Worm (Caenorhabditis elegans) whole organism, young adult: ENCODE results near the gene Y43F8C.5.

Experiments
- C17E4.6 ChIP-seq: fragments of 200-800 bp; sonication (Bioruptor generic); IDR thresholded peaks from 2 replicates; pipeline ENCODE4 v1.3.6; 2022; ENCODE audit warnings: missing genetic modification reagents, missing genetic modification characterization, missing compliant biosample characterization
- D2030.7 ChIP-seq: fragments of 200-800 bp; sonication (Bioruptor generic); IDR thresholded peaks from 2 replicates; pipeline ENCODE4 v1.3.6; 2022; ENCODE audit warnings: missing genetic modification reagents, missing genetic modification characterization, missing compliant biosample characterization
- F23B12.7 ChIP-seq: sonication (generic microtip); optimal IDR thresholded peaks from 2 replicates; lab custom pipeline; 2017; ENCODE audit warnings: missing genetic modification characterization, mild to moderate bottlenecking, missing compliant biosample characterization, antibody characterized with exemption, moderate library complexity; ENCODE audit not compliant: insufficient read depth
- F33H1.4 ChIP-seq: fragments of 200-800 bp; sonication (Bioruptor generic); IDR thresholded peaks from 2 replicates; pipeline ENCODE4 v1.3.6; 2022; ENCODE audit warnings: missing genetic modification reagents, missing genetic modification characterization, missing compliant biosample characterization
- F37B4.10 ChIP-seq: fragments of 200-800 bp; sonication (Bioruptor generic); IDR thresholded peaks from 2 replicates; pipeline ENCODE4 v1.3.6; 2022; ENCODE audit warnings: missing genetic modification characterization, missing compliant biosample characterization
- F39B2.1 ChIP-seq: fragments of 200-800 bp; sonication (Bioruptor generic); IDR thresholded peaks from 2 replicates; pipeline ENCODE4 v1.3.6; 2022; ENCODE audit warnings: missing genetic modification reagents, missing genetic modification characterization, missing compliant biosample characterization
- F49E8.2 ChIP-seq: sonication (generic microtip); optimal IDR thresholded peaks from 3 replicates; lab custom pipeline; 2017; ENCODE audit warnings: missing genetic modification characterization, mild to moderate bottlenecking, missing compliant biosample characterization, antibody characterized with exemption, moderate library complexity; ENCODE audit not compliant: insufficient read depth
- F52B5.7 ChIP-seq: sonication (generic microtip); optimal IDR thresholded peaks from 2 replicates; lab custom pipeline; 2016; ENCODE audit warnings: mild to moderate bottlenecking, missing genetic modification characterization, missing compliant biosample characterization
- F55B11.4 ChIP-seq: sonication (generic microtip); optimal IDR thresholded peaks from 2 replicates; lab custom pipeline; 2016; ENCODE audit warnings: missing compliant biosample characterization, missing genetic modification characterization, borderline replicate concordance; ENCODE audit not compliant: insufficient read depth
- F57C9.4 ChIP-seq: sonication (generic microtip); optimal IDR thresholded peaks from 2 replicates; lab custom pipeline; 2017; ENCODE audit warnings: mild to moderate bottlenecking, missing genetic modification characterization, missing compliant biosample characterization
- Y53F4B.3 ChIP-seq: fragments of 200-800 bp; sonication (Bioruptor generic); IDR thresholded peaks from 2 replicates; pipeline ENCODE4 v1.3.6; 2022; ENCODE audit warnings: missing genetic modification reagents, missing genetic modification characterization, missing compliant biosample characterization
- Y53G8AR.9 ChIP-seq: fragments of 200-800 bp; sonication (Bioruptor generic); conservative IDR thresholded peaks from 2 replicates; pipeline ENCODE4 v1.3.6; 2022; ENCODE audit warnings: missing genetic modification reagents, missing genetic modification characterization, missing compliant biosample characterization
- Y56A3A.18 ChIP-seq: fragments of 200-800 bp; sonication (Bioruptor generic); IDR thresholded peaks from 2 replicates; pipeline ENCODE4 v1.3.6; 2022; ENCODE audit warnings: missing genetic modification reagents, missing genetic modification characterization, missing compliant biosample characterization
- Y79H2A.3 ChIP-seq: fragments of 200-800 bp; sonication (Bioruptor generic); conservative IDR thresholded peaks from 2 replicates; pipeline ENCODE4 v1.3.6; 2022; ENCODE audit warnings: missing genetic modification reagents, missing genetic modification characterization, missing compliant biosample characterization
- ZK185.1 ChIP-seq: sonication (generic microtip); optimal IDR thresholded peaks from 2 replicates; lab custom pipeline; 2016; ENCODE audit warnings: mild to moderate bottlenecking, missing genetic modification characterization, missing compliant biosample characterization; ENCODE audit not compliant: poor library complexity, severe bottlenecking
- aptf-2 ChIP-seq: fragments of 200-800 bp; sonication (Bioruptor generic); conservative IDR thresholded peaks from 2 replicates; pipeline ENCODE4 v1.3.6; 2022; ENCODE audit warnings: missing genetic modification reagents, missing genetic modification characterization, missing compliant biosample characterization
- athp-1 ChIP-seq: sonication (generic microtip); optimal IDR thresholded peaks from 2 replicates; lab custom pipeline; 2017; ENCODE audit warnings: mild to moderate bottlenecking, missing genetic modification characterization, missing compliant biosample characterization
- attf-3 ChIP-seq: fragments of 200-800 bp; sonication (Bioruptor generic); conservative IDR thresholded peaks from 2 replicates; pipeline ENCODE4 v1.3.6; 2022; ENCODE audit warnings: missing genetic modification reagents, missing genetic modification characterization, missing compliant biosample characterization
- attf-6 ChIP-seq: fragments of 200-800 bp; sonication (Bioruptor generic); IDR thresholded peaks from 2 replicates; pipeline ENCODE4 v1.3.6; 2022; ENCODE audit warnings: missing genetic modification reagents, missing genetic modification characterization, missing compliant biosample characterization
- bed-1 ChIP-seq: fragments of 200-800 bp; sonication (Bioruptor generic); IDR thresholded peaks from 2 replicates; pipeline ENCODE4 v1.3.6; 2022; ENCODE audit warnings: missing genetic modification reagents, missing genetic modification characterization, missing compliant biosample characterization
- ccch-3 ChIP-seq: fragments of 200-800 bp; sonication (Bioruptor generic); optimal IDR thresholded peaks from 2 replicates; lab custom pipeline; 2018; ENCODE audit warnings: mild to moderate bottlenecking, missing genetic modification characterization, missing compliant biosample characterization
- ceh-40 ChIP-seq: fragments of 200-800 bp; sonication (Bioruptor generic); IDR thresholded peaks from 2 replicates; pipeline ENCODE4 v1.3.6; 2022; ENCODE audit warnings: missing genetic modification characterization, missing compliant biosample characterization
- ceh-79 ChIP-seq: sonication (generic microtip); optimal IDR thresholded peaks from 2 replicates; lab custom pipeline; 2017; ENCODE audit warnings: mild to moderate bottlenecking, missing genetic modification characterization, missing compliant biosample characterization
- ceh-91 ChIP-seq: fragments of 200-800 bp; sonication (Bioruptor generic); IDR thresholded peaks from 2 replicates; pipeline ENCODE4 v1.3.6; 2022; ENCODE audit warnings: missing genetic modification reagents, missing genetic modification characterization, missing compliant biosample characterization
- efl-1 ChIP-seq: fragments of 150-350 bp; optimal IDR thresholded peaks from 2 replicates; lab custom pipeline; 2014; ENCODE audit warnings: missing biosample characterization, missing genetic modification reagents, missing genetic modification characterization
- ekl-4 ChIP-seq: fragments of 200-800 bp; sonication (Bioruptor generic); IDR thresholded peaks from 2 replicates; pipeline ENCODE4 v1.3.6; 2022; ENCODE audit warnings: missing genetic modification reagents, missing genetic modification characterization, missing compliant biosample characterization
- gei-17 ChIP-seq: fragments of 200-800 bp; sonication (Bioruptor generic); optimal IDR thresholded peaks from 2 replicates; lab custom pipeline; 2018; ENCODE audit warnings: mild to moderate bottlenecking, missing genetic modification characterization, missing compliant biosample characterization
- hlh-26 ChIP-seq: fragments of 200-800 bp; sonication (Bioruptor generic); conservative IDR thresholded peaks from 2 replicates; pipeline ENCODE4 v1.3.6; 2022; ENCODE audit warnings: missing genetic modification reagents, missing genetic modification characterization, missing compliant biosample characterization
- hmg-20 ChIP-seq: fragments of 200-800 bp; sonication (Bioruptor generic); IDR thresholded peaks from 2 replicates; pipeline ENCODE4 v1.3.6; 2022; ENCODE audit warnings: missing genetic modification reagents, missing genetic modification characterization, missing compliant biosample characterization
- lag-1 ChIP-seq: fragments of 200-800 bp; sonication (Bioruptor generic); IDR thresholded peaks from 2 replicates; pipeline ENCODE4 v1.3.6; 2022; ENCODE audit warnings: missing genetic modification reagents, missing genetic modification characterization, missing compliant biosample characterization
- lin-54 ChIP-seq: fragments of 200-800 bp; sonication (Bioruptor generic); optimal IDR thresholded peaks from 2 replicates; lab custom pipeline; 2018; ENCODE audit warnings: mild to moderate bottlenecking, missing genetic modification characterization, missing compliant biosample characterization
- mel-28 ChIP-seq: sonication (generic microtip); optimal IDR thresholded peaks from 2 replicates; lab custom pipeline; 2016; ENCODE audit warnings: borderline replicate concordance, mild to moderate bottlenecking, missing genetic modification characterization, missing compliant biosample characterization
- nfyb-1 ChIP-seq: fragments of 200-800 bp; sonication (Bioruptor generic); IDR thresholded peaks from 2 replicates; pipeline ENCODE4 v1.3.6; 2022; ENCODE audit warnings: missing genetic modification reagents, missing genetic modification characterization, missing compliant biosample characterization
- nhr-27 ChIP-seq: fragments of 200-800 bp; sonication (Bioruptor generic); optimal IDR thresholded peaks from 2 replicates; lab custom pipeline; 2018; ENCODE audit warnings: mild to moderate bottlenecking, missing genetic modification characterization, moderate library complexity, missing compliant biosample characterization
- pha-4 ChIP-seq: fragments of 150-350 bp; sonication (generic microtip); optimal IDR thresholded peaks from 2 replicates; lab custom pipeline; 2014; ENCODE audit warnings: missing biosample characterization, missing genetic modification reagents, missing genetic modification characterization
- rpc-1 ChIP-seq, 2 experiments: fragments of 150-350 bp in 1 of 2; sonication (generic microtip) in 1 of 2; optimal IDR thresholded peaks; 2 replicates each; lab custom pipeline; 2014 to 2018; ENCODE audit warnings: missing biosample characterization in 1 of 2, missing genetic modification characterization in 1 of 2, missing genetic modification reagents in 1 of 2, missing genotype in 1 of 2
- sea-2 ChIP-seq: fragments of 200-800 bp; sonication (Bioruptor generic); IDR thresholded peaks from 2 replicates; pipeline ENCODE4 v1.3.6; 2022; ENCODE audit warnings: missing genetic modification characterization, missing compliant biosample characterization
- sptf-2 ChIP-seq: fragments of 200-800 bp; sonication (Bioruptor generic); optimal IDR thresholded peaks from 2 replicates; lab custom pipeline; 2018; ENCODE audit warnings: mild to moderate bottlenecking, missing genetic modification characterization, missing compliant biosample characterization
- ztf-22 ChIP-seq: fragments of 200-800 bp; sonication (Bioruptor generic); optimal IDR thresholded peaks from 2 replicates; lab custom pipeline; 2018; ENCODE audit warnings: mild to moderate bottlenecking, missing genetic modification characterization, moderate library complexity, missing compliant biosample characterization
- ztf-3 ChIP-seq: fragments of 200-800 bp; sonication (Bioruptor generic); optimal IDR thresholded peaks from 2 replicates; lab custom pipeline; 2018; ENCODE audit warnings: mild to moderate bottlenecking, missing genetic modification characterization, missing compliant biosample characterization

Y43F8C.5 gene

ce11 chrV:19643015-19643414 lies 10.6 kb upstream of the Y43F8C.5 start (continued):
- peak; percentile 49 for TF ChIP-seq ztf-3 (GFP tag; lab: Kevin White, UChicago)
- peak; percentile 27 for TF ChIP-seq efl-1 (GFP tag; lab: Kevin White, UChicago)
- peak; percentile 93 for TF ChIP-seq ceh-79 (tag; lab: Kevin White, UChicago)
- TF ChIP-seq attf-3 (GFP tag; lab: Robert Waterston, UW): peak; percentile 68
- TF ChIP-seq attf-6 (GFP tag; lab: Robert Waterston, UW): peak; percentile 85
- 0 out of 2 replicates have a peak, but pooled peaks have one; percentile 38 for TF ChIP-seq F39B2.1 (GFP tag; lab: Robert Waterston, UW)
- TF ChIP-seq lin-54 (GFP tag; lab: Kevin White, UChicago): peak; percentile 89
- TF ChIP-seq Y79H2A.3 (GFP tag; lab: Robert Waterston, UW): no peak
- no peak for TF ChIP-seq hlh-26 (GFP tag; lab: Robert Waterston, UW)
- peak; percentile 88; the same call in 1 of the 2 replicates for TF ChIP-seq bed-1 (GFP tag; lab: Robert Waterston, UW)
- TF ChIP-seq Y56A3A.18 (GFP tag; lab: Robert Waterston, UW): peak; percentile 95
- TF ChIP-seq hmg-20 (GFP tag; lab: Robert Waterston, UW): peak; percentile 89
- peak; percentile 72 for TF ChIP-seq ztf-22
- peak; percentile 90 for TF ChIP-seq rpc-1 (optimal IDR thresholded peaks at IDR 0.05; lab: Kevin White, UChicago)
- TF ChIP-seq rpc-1 (tag; optimal IDR thresholded peaks at IDR 0.05; lab: Kevin White, UChicago): peak; percentile 86
- TF ChIP-seq F57C9.4 (tag; lab: Kevin White, UChicago): no peak
- peak; percentile 89 for TF ChIP-seq F23B12.7 (tag; lab: Kevin White, UChicago)
- TF ChIP-seq pha-4: no peak
- no peak for TF ChIP-seq ZK185.1 (tag; lab: Kevin White, UChicago)
- TF ChIP-seq C17E4.6 (GFP tag; lab: Robert Waterston, UW): peak; percentile 79; the same call in 1 of the 2 replicates
- TF ChIP-seq nfyb-1 (GFP tag; lab: Robert Waterston, UW): peak; percentile 96
- TF ChIP-seq mel-28 (tag; lab: Kevin White, UChicago): peak; percentile 52
- no peak; the same call in 1 of the 2 replicates for TF ChIP-seq ekl-4 (GFP tag; lab: Robert Waterston, UW)
- peak; percentile 93 for TF ChIP-seq athp-1 (tag; lab: Kevin White, UChicago)
- no peak for TF ChIP-seq ccch-3 (GFP tag; lab: Kevin White, UChicago)
- peak; percentile 71 for TF ChIP-seq gei-17
- TF ChIP-seq D2030.7 (GFP tag; lab: Robert Waterston, UW): peak; percentile 94
- peak; percentile 92; the same call in 1 of the 2 replicates for TF ChIP-seq F37B4.10 (GFP tag; lab: Robert Waterston, UW)
- TF ChIP-seq nhr-27 (tag; lab: Kevin White, UChicago): peak; percentile 89
- TF ChIP-seq ceh-40 (GFP tag; lab: Robert Waterston, UW): no peak
- TF ChIP-seq sptf-2 (GFP tag; lab: Kevin White, UChicago): no peak
- peak; percentile 65; the same call in 1 of the 2 replicates for TF ChIP-seq ceh-91 (GFP tag; lab: Robert Waterston, UW)
- TF ChIP-seq Y53F4B.3 (GFP tag; lab: Robert Waterston, UW): 0 out of 2 replicates have a peak, but pooled peaks have one; percentile 9
- peak; percentile 94 for TF ChIP-seq F52B5.7 (tag; lab: Kevin White, UChicago)

- no peak for TF ChIP-seq F49E8.2 (tag; lab: Kevin White, UChicago)
- TF ChIP-seq aptf-2: no peak
- peak; percentile 46 for TF ChIP-seq F33H1.4 (GFP tag; lab: Robert Waterston, UW)
- TF ChIP-seq Y53G8AR.9: no peak
- TF ChIP-seq lag-1 (GFP tag; lab: Robert Waterston, UW): no peak
- no peak for TF ChIP-seq sea-2 (GFP tag; lab: Robert Waterston, UW)
- TF ChIP-seq F55B11.4 (tag; lab: Kevin White, UChicago): no peak
- TF ChIP-seq, all 124 proteins: peak for 1
These were observed 8.4 kb upstream of the Y43F8C.5 start, which contains the start of gene Y43F8C.6 for ce11 chrV:19640808-19641207. Gene Y43F8C.6, minus strand, starts transcription at chrV:19640908.
